Worm (Caenorhabditis elegans) whole organism, L2 larva: ENCODE results near the gene dgk-3.

Experiments used
- ZK546.5 ChIP-seq: sonication (generic microtip); optimal IDR thresholded peaks from 2 replicates; lab custom pipeline; 2017; ENCODE audit warnings: missing biosample characterization, missing genetic modification characterization
- aly-2 ChIP-seq: fragments of 150-350 bp; optimal IDR thresholded peaks from 2 replicates; lab custom pipeline; 2014; ENCODE audit warnings: missing biosample characterization, missing genetic modification characterization
- ama-1 ChIP-seq: fragments of 150-350 bp; optimal IDR thresholded peaks from 2 replicates; lab custom pipeline; 2018; ENCODE audit warnings: inconsistent platforms
- elt-3 ChIP-seq: sonication (generic microtip); optimal IDR thresholded peaks from 2 replicates; lab custom pipeline; 2017; ENCODE audit warnings: missing biosample characterization, missing genetic modification characterization
- nhr-237 ChIP-seq: fragments of 150-350 bp; optimal IDR thresholded peaks from 2 replicates; lab custom pipeline; 2014; ENCODE audit warnings: missing biosample characterization, missing genetic modification characterization
- nhr-6 ChIP-seq: fragments of 150-350 bp; optimal IDR thresholded peaks from 2 replicates; lab custom pipeline; 2014; ENCODE audit warnings: missing biosample characterization, missing genetic modification characterization

ce11 chrIII:9153809-9154208, 9.1 kb upstream of the dgk-3 start, which contains the start of gene nhl-1:
- no peak for TF ChIP-seq nhr-6 (tag; lab: Kevin White, UChicago)
- no peak for TF ChIP-seq aly-2 (tag; lab: Kevin White, UChicago)
- TF ChIP-seq ZK546.5 = no peak
- TF ChIP-seq elt-3 (tag; lab: Kevin White, UChicago) = no peak
- no peak for TF ChIP-seq ama-1 (lab: Kevin White, UChicago)
- TF ChIP-seq nhr-237 (tag; lab: Kevin White, UChicago) = no peak
